Fruit fly (Drosophila melanogaster) whole organism, embryonic: ENCODE measurements around the gene Vps4.
A peak's percentile ranks its signal among the peaks of the same experiment; 100 is the strongest.

Experiments
- Aef1 ChIP-seq: fragments of 200-800 bp; sonication (Bioruptor generic); IDR thresholded peaks from 3 replicates; pipeline ENCODE4 v1.3.6; 2022; ENCODE audit warnings: missing biosample characterization, missing genetic modification characterization
- B-H2 ChIP-seq: fragments of 200-800 bp; sonication (Bioruptor generic); optimal IDR thresholded peaks from 2 replicates; lab custom pipeline; 2018; ENCODE audit warnings: missing biosample characterization, mild to moderate bottlenecking, missing genetic modification characterization
- Bgb ChIP-seq: fragments of 200-800 bp; sonication (Bioruptor generic); IDR thresholded peaks from 2 replicates; pipeline ENCODE4 v1.3.6; 2022; ENCODE audit warnings: missing biosample characterization, missing genetic modification characterization; ENCODE audit not compliant: partially characterized antibody
- CG1024 ChIP-seq: fragments of 200-800 bp; sonication (Bioruptor generic); IDR thresholded peaks from 2 replicates; pipeline ENCODE4 v1.3.6; 2022; ENCODE audit warnings: missing biosample characterization, missing genetic modification characterization
- CG10321 ChIP-seq: fragments of 200-800 bp; sonication (Bioruptor generic); IDR thresholded peaks from 2 replicates; pipeline ENCODE4 v1.3.6; 2022; ENCODE audit warnings: missing biosample characterization, missing genetic modification characterization
- CG12299 ChIP-seq: fragments of 200-800 bp; sonication (Bioruptor generic); optimal IDR thresholded peaks from 2 replicates; lab custom pipeline; 2018; ENCODE audit warnings: missing biosample characterization, mild to moderate bottlenecking, missing genetic modification characterization
- CG13775 ChIP-seq: fragments of 200-800 bp; sonication (Bioruptor generic); optimal IDR thresholded peaks from 3 replicates; lab custom pipeline; 2017; ENCODE audit warnings: missing biosample characterization, mild to moderate bottlenecking, missing genetic modification characterization
- CG13894 ChIP-seq: fragments of 200-800 bp; sonication (Bioruptor generic); optimal IDR thresholded peaks from 3 replicates; lab custom pipeline; 2018; ENCODE audit warnings: missing biosample characterization, mild to moderate bottlenecking, missing genetic modification characterization, moderate library complexity
- CG14014 ChIP-seq: fragments of 200-800 bp; sonication (Bioruptor generic); IDR thresholded peaks from 2 replicates; pipeline ENCODE4 v1.3.6; 2022; ENCODE audit warnings: missing biosample characterization, missing genetic modification characterization
- CG15514 ChIP-seq: fragments of 200-800 bp; sonication (Bioruptor generic); optimal IDR thresholded peaks from 3 replicates; lab custom pipeline; 2017; ENCODE audit warnings: missing biosample characterization, missing genetic modification characterization, mild to moderate bottlenecking, moderate library complexity, missing genetic modification reagents
- CG15601 ChIP-seq: fragments of 200-800 bp; sonication (Bioruptor generic); optimal IDR thresholded peaks from 3 replicates; lab custom pipeline; 2019; ENCODE audit warnings: missing biosample characterization, mild to moderate bottlenecking, missing genetic modification characterization, moderate library complexity
- CG16779 ChIP-seq: fragments of 200-800 bp; sonication (Bioruptor generic); IDR thresholded peaks from 2 replicates; pipeline ENCODE4 v1.3.6; 2022; ENCODE audit warnings: missing biosample characterization, missing genetic modification characterization
- CG18764 ChIP-seq: fragments of 200-800 bp; sonication (Bioruptor generic); optimal IDR thresholded peaks from 3 replicates; lab custom pipeline; 2016; ENCODE audit warnings: missing biosample characterization, missing genetic modification characterization
- CG2889 ChIP-seq: fragments of 200-800 bp; sonication (Bioruptor generic); IDR thresholded peaks from 3 replicates; pipeline ENCODE4 v1.3.6; 2022; ENCODE audit warnings: missing biosample characterization, missing genetic modification characterization
- CG32532 ChIP-seq: fragments of 200-800 bp; sonication (Bioruptor generic); IDR thresholded peaks from 2 replicates; pipeline ENCODE4 v1.3.6; 2022; ENCODE audit warnings: missing biosample characterization, missing genetic modification characterization
- CG3726 ChIP-seq: fragments of 200-800 bp; sonication (Bioruptor generic); IDR thresholded peaks from 3 replicates; pipeline ENCODE4, ENCODE4 v1.3.6; 2022; ENCODE audit warnings: missing biosample characterization, missing genetic modification characterization
- CG4617 ChIP-seq: fragments of 200-800 bp; sonication (Bioruptor generic); optimal IDR thresholded peaks from 3 replicates; lab custom pipeline; 2016; ENCODE audit warnings: missing biosample characterization, missing genetic modification characterization, borderline replicate concordance
- CG6791 ChIP-seq: fragments of 200-800 bp; sonication (Bioruptor generic); IDR thresholded peaks from 3 replicates; pipeline ENCODE4 v1.3.6; 2022; ENCODE audit warnings: missing biosample characterization, missing genetic modification characterization; ENCODE audit not compliant: partially characterized antibody
- CG7357 ChIP-seq: fragments of 200-800 bp; sonication (Bioruptor generic); IDR thresholded peaks from 3 replicates; pipeline ENCODE4 v1.3.6; 2022; ENCODE audit warnings: missing biosample characterization, missing genetic modification characterization
- CG7987 ChIP-seq: fragments of 200-800 bp; sonication (Bioruptor generic); optimal IDR thresholded peaks from 2 replicates; lab custom pipeline; 2018; ENCODE audit warnings: missing biosample characterization, mild to moderate bottlenecking, missing genetic modification characterization, moderate library complexity
- CG8359 ChIP-seq: fragments of 200-800 bp; sonication (Bioruptor generic); optimal IDR thresholded peaks from 2 replicates; lab custom pipeline; 2017; ENCODE audit warnings: missing biosample characterization, mild to moderate bottlenecking, missing genetic modification characterization, borderline replicate concordance
- CoRest ChIP-seq: fragments of 200-800 bp; sonication (Bioruptor generic); optimal IDR thresholded peaks from 3 replicates; lab custom pipeline; 2018; ENCODE audit warnings: missing biosample characterization, mild to moderate bottlenecking, missing genetic modification characterization, moderate library complexity
- Dad ChIP-seq: fragments of 200-800 bp; sonication (Bioruptor generic); optimal IDR thresholded peaks from 3 replicates; lab custom pipeline; 2016; ENCODE audit warnings: missing biosample characterization, missing genetic modification characterization
- Dll ChIP-seq: fragments of 200-800 bp; sonication (Bioruptor generic); IDR thresholded peaks from 4 replicates; pipeline ENCODE4 v1.3.6; 2022; ENCODE audit warnings: missing biosample characterization, missing genetic modification characterization; ENCODE audit not compliant: partially characterized antibody
- Eip74EF ChIP-seq, 2 experiments: fragments of 200-800 bp in 1 of 2; fragments of >200 bp in 1 of 2; sonication (Bioruptor generic) in 1 of 2; optimal IDR thresholded peaks; 2 replicates each; lab custom pipeline; 2017 to 2019; ENCODE audit warnings: missing biosample characterization in 2 of 2, missing genetic modification characterization in 2 of 2, mild to moderate bottlenecking in 1 of 2, moderate library complexity in 1 of 2
- Ets97D ChIP-seq: fragments of 200-800 bp; sonication (Bioruptor generic); optimal IDR thresholded peaks from 3 replicates; lab custom pipeline; 2016; ENCODE audit warnings: missing biosample characterization, missing genetic modification characterization
- HLH4C ChIP-seq: fragments of 200-800 bp; sonication (Bioruptor generic); IDR thresholded peaks from 3 replicates; pipeline ENCODE4 v1.3.6; 2022; ENCODE audit warnings: missing biosample characterization, missing genetic modification characterization; ENCODE audit not compliant: partially characterized antibody
- Hey ChIP-seq: fragments of 200-800 bp; sonication (Bioruptor generic); optimal IDR thresholded peaks from 3 replicates; lab custom pipeline; 2018; ENCODE audit warnings: missing biosample characterization, mild to moderate bottlenecking, missing genetic modification characterization
- Hsf ChIP-seq: fragments of 200-800 bp; sonication (Bioruptor generic); optimal IDR thresholded peaks from 3 replicates; lab custom pipeline; 2016; ENCODE audit warnings: missing biosample characterization, missing genetic modification characterization
- Kr ChIP-seq: fragments of 200-800 bp; sonication (Bioruptor generic); optimal IDR thresholded peaks from 2 replicates; lab custom pipeline; 2017; ENCODE audit warnings: missing biosample characterization, mild to moderate bottlenecking, missing genetic modification characterization
- Neu2 ChIP-seq: fragments of 200-800 bp; sonication (Bioruptor generic); optimal IDR thresholded peaks from 3 replicates; lab custom pipeline; 2016; ENCODE audit warnings: missing biosample characterization, missing genetic modification characterization, borderline replicate concordance
- NfI ChIP-seq: fragments of 200-800 bp; sonication (Bioruptor generic); optimal IDR thresholded peaks from 3 replicates; lab custom pipeline; 2018; ENCODE audit warnings: missing biosample characterization, mild to moderate bottlenecking, missing genetic modification characterization, moderate library complexity
- Taf1 ChIP-seq: fragments of 200-800 bp; sonication (Bioruptor generic); IDR thresholded peaks from 2 replicates; pipeline ENCODE4 v1.3.6; 2022; ENCODE audit warnings: missing biosample characterization, missing genetic modification characterization
- Usf ChIP-seq: fragments of 200-800 bp; sonication (Bioruptor generic); optimal IDR thresholded peaks from 2 replicates; lab custom pipeline; 2017; ENCODE audit warnings: missing genotype, missing biosample characterization, missing genetic modification characterization
- ap ChIP-seq: fragments of 200-800 bp; sonication (Bioruptor generic); IDR thresholded peaks from 2 replicates; pipeline ENCODE4 v1.3.6; 2022; ENCODE audit warnings: missing biosample characterization, missing genetic modification characterization
- bbx ChIP-seq: fragments of 200-800 bp; sonication (Bioruptor generic); IDR thresholded peaks from 2 replicates; pipeline ENCODE4 v1.3.6; 2022; ENCODE audit warnings: missing biosample characterization, missing genetic modification characterization; ENCODE audit not compliant: partially characterized antibody
- dm ChIP-seq: fragments of 200-800 bp; sonication (Bioruptor generic); optimal IDR thresholded peaks from 3 replicates; lab custom pipeline; 2016; ENCODE audit warnings: missing biosample characterization, missing genetic modification characterization
- eyg ChIP-seq: fragments of 200-800 bp; sonication (Bioruptor generic); optimal IDR thresholded peaks from 3 replicates; lab custom pipeline; 2016; ENCODE audit warnings: missing biosample characterization, missing genetic modification characterization
- fru ChIP-seq: fragments of >200 bp; optimal IDR thresholded peaks from 2 replicates; lab custom pipeline; 2017
- org-1 ChIP-seq: fragments of 200-800 bp; sonication (Bioruptor generic); optimal IDR thresholded peaks from 2 replicates; lab custom pipeline; 2017; ENCODE audit warnings: missing biosample characterization, missing genetic modification characterization
- phol ChIP-seq: fragments of 200-800 bp; sonication (Bioruptor generic); optimal IDR thresholded peaks from 3 replicates; lab custom pipeline; 2018; ENCODE audit warnings: missing biosample characterization, mild to moderate bottlenecking, missing genetic modification characterization, moderate library complexity
- pita ChIP-seq: fragments of 200-800 bp; sonication (Bioruptor generic); optimal IDR thresholded peaks from 2 replicates; lab custom pipeline; 2017; ENCODE audit warnings: missing biosample characterization, mild to moderate bottlenecking, missing genetic modification characterization
- psq ChIP-seq: fragments of 200-800 bp; sonication (Bioruptor generic); optimal IDR thresholded peaks from 2 replicates; lab custom pipeline; 2017; ENCODE audit warnings: missing biosample characterization, missing genetic modification characterization
- row ChIP-seq: fragments of 200-800 bp; sonication (Bioruptor generic); IDR thresholded peaks from 3 replicates; pipeline ENCODE4 v1.3.6; 2022; ENCODE audit warnings: missing biosample characterization, missing genetic modification characterization
- shn ChIP-seq: fragments of 200-800 bp; sonication (Bioruptor generic); optimal IDR thresholded peaks from 3 replicates; lab custom pipeline; 2016; ENCODE audit warnings: missing biosample characterization, missing genetic modification characterization
- stc ChIP-seq: fragments of 200-800 bp; sonication (Bioruptor generic); IDR thresholded peaks from 2 replicates; pipeline ENCODE4 v1.3.6; 2022; ENCODE audit warnings: missing biosample characterization, missing genetic modification characterization
- tll ChIP-seq, 2 experiments: fragments of 200-800 bp in 1 of 2; fragments of >200 bp in 1 of 2; sonication (Bioruptor generic) in 1 of 2; optimal IDR thresholded peaks; 2 replicates each; lab custom pipeline; 2017 to 2019; ENCODE audit warnings: missing biosample characterization in 2 of 2, missing genetic modification characterization in 2 of 2, mild to moderate bottlenecking in 1 of 2, moderate library complexity in 1 of 2
- z ChIP-seq: fragments of 200-800 bp; sonication (Bioruptor generic); IDR thresholded peaks from 3 replicates; pipeline ENCODE4 v1.3.6; 2022; ENCODE audit warnings: missing biosample characterization, missing genetic modification characterization
- zfh2 ChIP-seq: fragments of 200-800 bp; sonication (Bioruptor generic); optimal IDR thresholded peaks from 2 replicates; lab custom pipeline; 2016; ENCODE audit warnings: missing biosample characterization, missing genetic modification characterization

Gene Vps4

dm6 chrX:17880269-17880889, 27.1 kb upstream of the Vps4 start (continued):
- TF ChIP-seq CG18764 (GFP tag; lab: Kevin White, UChicago) (peak; percentile 74), row (peak; percentile 97), zfh2 (GFP tag; lab: Kevin White, UChicago) (peak; percentile 98), CG15514 (peak; percentile 83), CG10321 (GFP tag; lab: Robert Waterston, UW) (peak; percentile 72), CG8359 (peak; percentile 70), stc (peak; percentile 93), Aef1 (peak; percentile 93), CG13775 (GFP tag; lab: Kevin White, UChicago) (peak; percentile 88), CG7987 (GFP tag; lab: Kevin White, UChicago) (peak; percentile 83), shn (GFP tag; lab: Kevin White, UChicago) (peak; percentile 89), CG13894 (tag; lab: Kevin White, UChicago) (peak; percentile 93), psq (peak; percentile 72), Hsf (GFP tag; lab: Kevin White, UChicago) (peak; percentile 93), Hey (tag; lab: Kevin White, UChicago) (peak; percentile 85), CG32532 (GFP tag; lab: Robert Waterston, UW) (peak; percentile 97), org-1 (GFP tag; lab: Kevin White, UChicago) (peak; percentile 94), Kr (GFP tag; lab: Kevin White, UChicago) (no peak), CG15601 (tag; lab: Kevin White, UChicago) (peak; percentile 92), dm (GFP tag; lab: Kevin White, UChicago) (peak; percentile 90), Bgb (GFP tag; lab: Robert Waterston, UW) (no peak), Eip74EF (GFP tag; optimal IDR thresholded peaks at IDR 0.05; lab: Kevin White, UChicago) (peak in 1 of 2 experiments; percentile 94), CG3726 (GFP tag; lab: Robert Waterston, UW) (peak; percentile 91), CoRest (tag; lab: Kevin White, UChicago) (peak; percentile 96), phol (tag; lab: Kevin White, UChicago) (peak; percentile 88), bbx (no peak), NfI (GFP tag; lab: Kevin White, UChicago) (peak; percentile 97), CG2889 (GFP tag; lab: Robert Waterston, UW) (peak; percentile 96), Usf (GFP tag; lab: Kevin White, UChicago) (peak; percentile 91), ap (peak; percentile 90), CG1024 (GFP tag; lab: Robert Waterston, UW) (peak; percentile 87), HLH4C (GFP tag; lab: Robert Waterston, UW) (no peak), Taf1 (peak; percentile 93), Dll (no peak), z (0 out of 3 replicates have a peak, but pooled peaks have one; percentile 20), CG7357 (peak; percentile 86), pita (GFP tag; lab: Kevin White, UChicago) (no peak), tll (GFP tag; optimal IDR thresholded peaks at IDR 0.05; lab: Kevin White, UChicago) (no peak), Ets97D (GFP tag; lab: Kevin White, UChicago) (peak; percentile 88), B-H2 (GFP tag; lab: Kevin White, UChicago) (peak; percentile 89), CG12299 (peak; percentile 93), CG16779 (peak; percentile 92), CG4617 (GFP tag; lab: Kevin White, UChicago) (peak; percentile 76), fru (no peak), CG6791 (GFP tag; lab: Robert Waterston, UW) (no peak), eyg (GFP tag; lab: Kevin White, UChicago) (peak; percentile 89), Neu2 (no peak), Dad (GFP tag; lab: Kevin White, UChicago) (peak; percentile 96), CG14014 (GFP tag; lab: Robert Waterston, UW) (peak; percentile 97)
